Worm (Caenorhabditis elegans): ENCODE results near the gene arle-14.
A peak's percentile ranks its signal among the peaks of the same experiment; 100 is the strongest.

The arle-14 gene

DNA sequence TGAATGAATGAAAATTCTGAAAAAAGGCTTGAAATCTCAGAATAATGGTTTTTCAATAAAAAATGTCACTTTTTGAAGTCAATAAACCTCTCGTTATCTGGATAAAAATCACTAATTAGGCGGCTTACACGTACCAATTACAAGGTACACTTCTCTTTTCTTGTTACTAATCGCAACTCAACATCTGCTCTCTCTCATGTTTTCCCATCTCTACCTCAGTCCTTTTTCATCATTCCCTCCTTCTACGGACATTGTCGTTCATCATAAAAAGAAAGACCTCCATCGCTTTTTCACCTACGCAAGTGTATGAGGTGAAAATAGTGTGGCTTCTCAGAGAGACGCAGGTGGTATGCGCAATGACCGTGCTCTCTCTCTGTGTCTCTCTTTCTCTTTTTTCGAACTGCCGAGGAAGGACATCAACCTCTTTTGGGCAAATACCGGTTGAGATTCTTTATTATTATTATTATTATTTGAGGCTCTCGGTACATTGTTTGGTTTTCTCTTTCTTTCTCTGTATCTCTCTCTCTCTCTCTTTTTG, 24.7 kb upstream of the arle-14 start:
- TF ChIP-seq hmbx-1 (tag; optimal IDR thresholded peaks at IDR 0.05) (no peak), tbx-11 (GFP tag; IDR thresholded peaks at IDR 0.05) (0 out of 2 replicates have a peak, but pooled peaks have one; percentile 13), hmg-4 (GFP tag; optimal IDR thresholded peaks at IDR 0.05) (peak; percentile 1)

DNA sequence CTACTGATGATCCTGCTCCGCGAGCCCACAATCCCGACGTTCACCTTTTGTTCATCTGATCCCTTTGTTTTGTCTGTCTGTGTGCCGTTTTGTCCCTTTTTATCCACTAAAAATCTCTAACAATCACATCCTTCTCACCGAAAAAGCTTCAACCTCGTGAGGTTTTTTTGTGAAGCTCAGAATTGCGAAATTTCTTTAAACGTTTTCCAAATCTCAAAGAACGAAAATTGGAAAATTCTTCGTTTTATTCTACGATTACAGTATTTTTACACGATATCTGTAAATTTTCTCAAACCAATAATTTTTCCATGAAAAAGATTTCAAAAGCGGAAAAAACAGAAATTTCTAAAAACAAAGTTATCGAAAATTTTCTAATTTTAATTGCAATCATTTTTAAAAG, 18.5 kb upstream of the arle-14 start:
- TF ChIP-seq flt-1 (GFP tag; IDR thresholded peaks at IDR 0.05): no peak
- no peak for TF ChIP-seq F13C5.2 (tag; optimal IDR thresholded peaks at IDR 0.05)
- no peak for TF ChIP-seq scrt-1 (GFP tag; IDR thresholded peaks at IDR 0.05)
- no peak for TF ChIP-seq hnd-1 (tag; optimal IDR thresholded peaks at IDR 0.05)
- TF ChIP-seq ceh-36 (tag; optimal IDR thresholded peaks at IDR 0.05): no peak
- TF ChIP-seq ama-1 (optimal IDR thresholded peaks at IDR 0.05): no peak
- no peak for TF ChIP-seq ceh-13 (GFP tag; optimal IDR thresholded peaks at IDR 0.05)
- no peak for TF ChIP-seq sea-1 (GFP tag; conservative IDR thresholded peaks at IDR 0.05)
- TF ChIP-seq pes-1 (GFP tag; IDR thresholded peaks at IDR 0.05): no peak
- no peak for TF ChIP-seq ets-7 (tag; optimal IDR thresholded peaks at IDR 0.05)
- no peak for TF ChIP-seq B0310.2 (tag; optimal IDR thresholded peaks at IDR 0.05)
- TF ChIP-seq hmg-4 (GFP tag; optimal IDR thresholded peaks at IDR 0.05): no peak
- no peak for TF ChIP-seq tra-4 (tag; optimal IDR thresholded peaks at IDR 0.05)
- TF ChIP-seq tbx-11 (GFP tag; IDR thresholded peaks at IDR 0.05): no peak
- TF ChIP-seq hmbx-1 (tag; optimal IDR thresholded peaks at IDR 0.05): no peak
- no peak for TF ChIP-seq aly-1 (tag; optimal IDR thresholded peaks at IDR 0.05)
- TF ChIP-seq tbx-37 (GFP tag; conservative IDR thresholded peaks at IDR 0.05): no peak

ce11 chrIII:5675384-5675984, 17.2 kb upstream of the arle-14 start:
- TF ChIP-seq B0310.2 (tag; optimal IDR thresholded peaks at IDR 0.05) (no peak), aly-1 (tag; optimal IDR thresholded peaks at IDR 0.05) (peak; percentile 45), scrt-1 (GFP tag; IDR thresholded peaks at IDR 0.05) (0 out of 2 replicates have a peak, but pooled peaks have one; percentile 19)

- TF ChIP-seq ceh-36 (tag; optimal IDR thresholded peaks at IDR 0.05) (no peak), F13C5.2 (tag; optimal IDR thresholded peaks at IDR 0.05) (no peak), sea-1 (GFP tag; conservative IDR thresholded peaks at IDR 0.05) (no peak), hmg-4 (GFP tag; optimal IDR thresholded peaks at IDR 0.05) (no peak), tbx-11 (GFP tag; IDR thresholded peaks at IDR 0.05) (no peak), scrt-1 (GFP tag; IDR thresholded peaks at IDR 0.05) (no peak), B0310.2 (tag; optimal IDR thresholded peaks at IDR 0.05) (no peak), ceh-13 (GFP tag; optimal IDR thresholded peaks at IDR 0.05) (no peak), tra-4 (tag; optimal IDR thresholded peaks at IDR 0.05) (no peak), pes-1 (GFP tag; IDR thresholded peaks at IDR 0.05) (no peak), ama-1 (optimal IDR thresholded peaks at IDR 0.05) (no peak), aly-1 (tag; optimal IDR thresholded peaks at IDR 0.05) (no peak), hmbx-1 (tag; optimal IDR thresholded peaks at IDR 0.05) (no peak), ets-7 (tag; optimal IDR thresholded peaks at IDR 0.05) (no peak)
These were observed 14.9 kb upstream of the arle-14 start, which contains the start of gene F54E7.9 for ce11 chrIII:5677790-5678189. TSS of gene F54E7.9 (minus strand) at chrIII:5677890.

DNA sequence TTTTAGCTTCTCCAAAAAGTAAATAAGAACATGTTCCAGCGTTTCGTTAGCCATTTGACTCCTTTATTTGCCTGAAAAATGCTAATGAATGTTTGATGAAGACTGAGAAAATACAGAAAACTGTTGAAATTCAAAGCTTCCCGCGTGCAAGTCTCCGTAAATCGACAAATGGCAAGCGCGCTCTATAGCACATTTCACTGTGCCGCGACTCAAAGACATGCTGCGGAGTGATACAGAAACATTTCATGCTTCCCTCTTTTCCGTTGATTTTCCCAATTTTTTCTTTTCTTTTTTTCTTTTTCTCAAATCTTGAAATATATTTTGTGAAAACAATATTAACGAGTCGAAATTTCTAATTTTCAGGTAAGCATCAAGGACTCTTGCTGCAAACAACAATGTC, 13.8 kb upstream of the arle-14 start, which contains the start of the genes ska-3 and rps-12:
Gene ska-3 (minus strand): TSS at position 71 of the 400 bp plus-strand sequence.
Gene rps-12 (plus strand): TSS at position 364 of the 400 bp plus-strand sequence.
- no peak for TF ChIP-seq ets-7 (tag; optimal IDR thresholded peaks at IDR 0.05)
- no peak for TF ChIP-seq tra-4 (tag; optimal IDR thresholded peaks at IDR 0.05)
- TF ChIP-seq ceh-13 (GFP tag; optimal IDR thresholded peaks at IDR 0.05): no peak
- no peak for TF ChIP-seq ceh-36 (tag; optimal IDR thresholded peaks at IDR 0.05)
- no peak for TF ChIP-seq aly-1 (tag; optimal IDR thresholded peaks at IDR 0.05)
- TF ChIP-seq tbx-11 (GFP tag; IDR thresholded peaks at IDR 0.05): 0 out of 2 replicates have a peak, but pooled peaks have one; percentile 17
- TF ChIP-seq flt-1 (GFP tag; IDR thresholded peaks at IDR 0.05): peak; percentile 69
- TF ChIP-seq scrt-1 (GFP tag; IDR thresholded peaks at IDR 0.05): no peak
- peak; percentile 72 for TF ChIP-seq pes-1 (GFP tag; IDR thresholded peaks at IDR 0.05)
- no peak for TF ChIP-seq hmbx-1 (tag; optimal IDR thresholded peaks at IDR 0.05)
- no peak for TF ChIP-seq ama-1 (optimal IDR thresholded peaks at IDR 0.05)
- peak; percentile 95 for TF ChIP-seq F13C5.2 (tag; optimal IDR thresholded peaks at IDR 0.05)
- peak; percentile 49; the same call in 1 of the 2 replicates for TF ChIP-seq tbx-37 (GFP tag; conservative IDR thresholded peaks at IDR 0.05)
- TF ChIP-seq B0310.2 (tag; optimal IDR thresholded peaks at IDR 0.05): peak; percentile 15
- peak; percentile 8 for TF ChIP-seq hnd-1 (tag; optimal IDR thresholded peaks at IDR 0.05)
- no peak; the same call in 1 of the 2 replicates for TF ChIP-seq sea-1 (GFP tag; conservative IDR thresholded peaks at IDR 0.05)
- peak; percentile 70 for TF ChIP-seq hmg-4 (GFP tag; optimal IDR thresholded peaks at IDR 0.05)

DNA sequence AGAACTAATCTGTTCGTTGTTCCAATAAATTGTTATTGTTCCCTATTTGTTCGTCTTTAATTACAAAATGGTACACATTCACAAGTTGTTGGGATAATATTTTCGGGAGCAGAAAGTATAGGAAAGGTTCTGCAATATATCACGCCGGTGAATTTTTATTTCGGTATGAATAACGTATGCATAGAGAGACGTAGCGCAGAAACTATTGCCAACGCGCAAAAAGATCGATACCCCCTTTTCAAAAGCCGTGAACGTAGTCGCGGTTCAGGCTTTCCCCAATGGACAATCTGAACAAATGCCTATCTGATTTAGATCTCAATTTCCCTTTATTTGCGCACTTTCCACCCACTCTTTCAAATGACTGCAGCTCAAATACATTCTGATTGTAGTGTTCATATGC, 12.6 kb upstream of the arle-14 start, which contains the start of gene pst-2:
Gene pst-2 (plus strand): TSS at position 293 of the 400 bp plus-strand sequence.
- TF ChIP-seq F13C5.2 (tag; optimal IDR thresholded peaks at IDR 0.05): no peak
- no peak for TF ChIP-seq hmg-4 (GFP tag; optimal IDR thresholded peaks at IDR 0.05)
- no peak for TF ChIP-seq tra-4 (tag; optimal IDR thresholded peaks at IDR 0.05)
- no peak for TF ChIP-seq tbx-11 (GFP tag; IDR thresholded peaks at IDR 0.05)
- TF ChIP-seq hnd-1 (tag; optimal IDR thresholded peaks at IDR 0.05): no peak
- no peak for TF ChIP-seq hmbx-1 (tag; optimal IDR thresholded peaks at IDR 0.05)
- no peak for TF ChIP-seq sea-1 (GFP tag; conservative IDR thresholded peaks at IDR 0.05)
- no peak for TF ChIP-seq ceh-13 (GFP tag; optimal IDR thresholded peaks at IDR 0.05)
- no peak for TF ChIP-seq pes-1 (GFP tag; IDR thresholded peaks at IDR 0.05)
- no peak for TF ChIP-seq scrt-1 (GFP tag; IDR thresholded peaks at IDR 0.05)
- TF ChIP-seq ets-7 (tag; optimal IDR thresholded peaks at IDR 0.05): no peak
- TF ChIP-seq flt-1 (GFP tag; IDR thresholded peaks at IDR 0.05): no peak
- TF ChIP-seq aly-1 (tag; optimal IDR thresholded peaks at IDR 0.05): no peak
- TF ChIP-seq ceh-36 (tag; optimal IDR thresholded peaks at IDR 0.05): no peak
- no peak for TF ChIP-seq B0310.2 (tag; optimal IDR thresholded peaks at IDR 0.05)
- TF ChIP-seq ama-1 (optimal IDR thresholded peaks at IDR 0.05): no peak
- no peak for TF ChIP-seq tbx-37 (GFP tag; conservative IDR thresholded peaks at IDR 0.05)

- TF ChIP-seq F13C5.2 (tag; optimal IDR thresholded peaks at IDR 0.05) (no peak), ama-1 (optimal IDR thresholded peaks at IDR 0.05) (no peak), tbx-37 (GFP tag; conservative IDR thresholded peaks at IDR 0.05) (no peak), sea-1 (GFP tag; conservative IDR thresholded peaks at IDR 0.05) (no peak), hmg-4 (GFP tag; optimal IDR thresholded peaks at IDR 0.05) (no peak), flt-1 (GFP tag; IDR thresholded peaks at IDR 0.05) (no peak), ets-7 (tag; optimal IDR thresholded peaks at IDR 0.05) (no peak), scrt-1 (GFP tag; IDR thresholded peaks at IDR 0.05) (no peak), ceh-36 (tag; optimal IDR thresholded peaks at IDR 0.05) (no peak), pes-1 (GFP tag; IDR thresholded peaks at IDR 0.05) (no peak), hnd-1 (tag; optimal IDR thresholded peaks at IDR 0.05) (no peak), tra-4 (tag; optimal IDR thresholded peaks at IDR 0.05) (no peak), ceh-13 (GFP tag; optimal IDR thresholded peaks at IDR 0.05) (no peak), aly-1 (tag; optimal IDR thresholded peaks at IDR 0.05) (no peak)
These were observed 8.7 kb upstream of the arle-14 start, which contains the start of gene rcan-1 for ce11 chrIII:5683998-5684397. TSS of gene rcan-1 (minus strand) at chrIII:5684098.

Measured in whole organism, early embryonic.